Fruit fly (Drosophila melanogaster) whole organism, adult: Measurements from ENCODE around the gene Gyf.

Experiments
- CG12768 ChIP-seq: fragments of 200-800 bp; sonication (Bioruptor generic); optimal IDR thresholded peaks from 2 replicates; lab custom pipeline; 2017; ENCODE audit warnings: missing biosample characterization, missing genetic modification characterization, mild to moderate bottlenecking, moderate library complexity, missing genetic modification reagents
- CG14711 ChIP-seq: fragments of 200-800 bp; sonication (Bioruptor generic); optimal IDR thresholded peaks from 2 replicates; lab custom pipeline; 2018; ENCODE audit warnings: missing biosample characterization, mild to moderate bottlenecking, missing genetic modification characterization, moderate library complexity
- CG1620 ChIP-seq: fragments of 200-800 bp; sonication (Bioruptor generic); optimal IDR thresholded peaks from 2 replicates; lab custom pipeline; 2016; ENCODE audit warnings: missing biosample characterization, missing genetic modification characterization
- CG7045 ChIP-seq: fragments of 200-800 bp; sonication (Bioruptor generic); optimal IDR thresholded peaks from 2 replicates; lab custom pipeline; 2017; ENCODE audit warnings: missing biosample characterization, mild to moderate bottlenecking, missing genetic modification characterization
- Mnt ChIP-seq: fragments of 200-800 bp; sonication (Bioruptor generic); optimal IDR thresholded peaks from 2 replicates; lab custom pipeline; 2016; ENCODE audit warnings: missing biosample characterization, mild to moderate bottlenecking, missing genetic modification characterization
- kay ChIP-seq: fragments of 200-800 bp; sonication (Bioruptor generic); peaks from one replicate; lab custom pipeline; 2016; ENCODE audit warnings: missing biosample characterization, missing genetic modification characterization, borderline replicate concordance
- tj ChIP-seq: fragments of 200-800 bp; sonication (Bioruptor generic); optimal IDR thresholded peaks from 3 replicates; lab custom pipeline; 2017; ENCODE audit warnings: missing biosample characterization, mild to moderate bottlenecking, missing genetic modification characterization, moderate library complexity
- toe ChIP-seq: fragments of 200-800 bp; sonication (Bioruptor generic); optimal IDR thresholded peaks from 2 replicates; lab custom pipeline; 2016; ENCODE audit warnings: missing biosample characterization, missing genetic modification characterization

DNA sequence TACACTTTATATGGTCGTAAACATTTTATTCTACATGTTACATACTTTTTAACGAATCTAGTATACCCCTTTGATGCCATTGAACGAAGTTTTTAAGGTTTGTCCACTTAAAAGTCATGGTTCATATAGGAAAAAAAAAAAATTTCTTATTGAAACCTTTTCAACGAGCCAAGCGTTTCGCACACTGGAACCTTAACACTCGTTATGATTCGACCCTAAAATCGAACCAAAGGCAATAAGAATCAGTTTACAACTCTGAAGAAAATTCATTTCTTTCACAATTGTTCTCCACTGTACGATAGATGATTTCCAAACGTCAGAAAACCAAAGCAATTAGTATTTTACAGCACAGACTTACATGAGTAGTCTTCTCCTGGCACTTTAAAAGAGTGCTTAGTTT lies 29.3 kb upstream of the Gyf start:
- TF ChIP-seq Mnt: no peak
- TF ChIP-seq CG12768 (GFP tag; lab: Kevin White, UChicago): no peak
- no peak for TF ChIP-seq CG14711 (tag; lab: Kevin White, UChicago)
- no peak for TF ChIP-seq tj (GFP tag; lab: Kevin White, UChicago)
- no peak for TF ChIP-seq kay (GFP tag; lab: Kevin White, UChicago)
- no peak for TF ChIP-seq CG7045
- no peak for TF ChIP-seq toe (GFP tag; lab: Kevin White, UChicago)
- no peak for TF ChIP-seq CG1620
